Worm (Caenorhabditis elegans) whole organism, L1 larva: Measurements from ENCODE around the gene C09B9.7.
A peak's percentile ranks its signal among the peaks of the same experiment; 100 is the strongest.

ENCODE experiments used
- ets-5 ChIP-seq: fragments of 200-800 bp; sonication (Bioruptor generic); IDR thresholded peaks from 2 replicates; pipeline ENCODE4 v1.3.6; 2022; ENCODE audit warnings: missing genetic modification characterization, missing compliant biosample characterization
- fos-1 ChIP-seq: fragments of 150-350 bp; optimal IDR thresholded peaks from 2 replicates; lab custom pipeline; 2014; ENCODE audit warnings: missing biosample characterization, missing genetic modification characterization
- lin-13 ChIP-seq: fragments of 150-350 bp; optimal IDR thresholded peaks from 2 replicates; lab custom pipeline; 2014; ENCODE audit warnings: missing biosample characterization, missing genetic modification reagents, missing genetic modification characterization
- mep-1 ChIP-seq: fragments of 150-350 bp; optimal IDR thresholded peaks from 2 replicates; lab custom pipeline; 2014; ENCODE audit warnings: missing biosample characterization, missing genetic modification characterization
- nhr-11 ChIP-seq: fragments of 150-350 bp; optimal IDR thresholded peaks from 2 replicates; lab custom pipeline; 2014; ENCODE audit warnings: missing biosample characterization, missing genetic modification characterization
- nhr-76 ChIP-seq: sonication (generic microtip); optimal IDR thresholded peaks from 2 replicates; lab custom pipeline; 2017; ENCODE audit warnings: missing biosample characterization, missing genetic modification characterization
- pqm-1 ChIP-seq: sonication (generic microtip); optimal IDR thresholded peaks from 3 replicates; lab custom pipeline; 2017; ENCODE audit warnings: missing biosample characterization, missing genetic modification characterization
- unc-130 ChIP-seq: fragments of 150-350 bp; optimal IDR thresholded peaks from 2 replicates; lab custom pipeline; 2017; ENCODE audit warnings: missing biosample characterization, missing genetic modification characterization, inconsistent platforms
- unc-62 ChIP-seq: fragments of 150-350 bp; optimal IDR thresholded peaks from 2 replicates; lab custom pipeline; 2014; ENCODE audit warnings: missing biosample characterization, missing genetic modification reagents, missing genetic modification characterization
- ztf-4 ChIP-seq: fragments of 150-350 bp; optimal IDR thresholded peaks from 2 replicates; lab custom pipeline; 2014; ENCODE audit warnings: missing biosample characterization, missing genetic modification characterization

ce11 chrIV:5090993-5091793 lies 30.3 kb upstream of the C09B9.7 start, which contains the start of the genes snpn-1 and C02B10.4:
- TF ChIP-seq unc-130 (tag; lab: Kevin White, UChicago) (peak; percentile 36), unc-62 (GFP tag; lab: Kevin White, UChicago) (no peak), ztf-4 (tag; lab: Kevin White, UChicago) (no peak), ets-5 (GFP tag; lab: Robert Waterston, UW) (no peak), pqm-1 (no peak), nhr-11 (no peak), mep-1 (peak; percentile 62), lin-13 (GFP tag; lab: Kevin White, UChicago) (peak; percentile 23), nhr-76 (tag; lab: Kevin White, UChicago) (no peak), fos-1 (tag; lab: Kevin White, UChicago) (peak; percentile 17)
